Worm (Caenorhabditis elegans) whole organism, L2 larva: ENCODE data around the gene T11B7.2.

Source experiments
- C34F6.9 ChIP-seq: fragments of 150-350 bp; optimal IDR thresholded peaks from 2 replicates; lab custom pipeline; 2014; ENCODE audit warnings: missing biosample characterization, missing genetic modification characterization
- F13H6.1 ChIP-seq: sonication (generic microtip); optimal IDR thresholded peaks from 2 replicates; lab custom pipeline; 2016; ENCODE audit warnings: missing genetic modification characterization, missing compliant biosample characterization
- R02D3.7 ChIP-seq: fragments of 150-350 bp; optimal IDR thresholded peaks from 2 replicates; lab custom pipeline; 2014; ENCODE audit warnings: missing biosample characterization, missing genetic modification characterization
- Y55F3AM.14 ChIP-seq: fragments of 200-800 bp; sonication (Bioruptor generic); optimal IDR thresholded peaks from 2 replicates; lab custom pipeline; 2018; ENCODE audit warnings: mild to moderate bottlenecking, missing genetic modification characterization, missing compliant biosample characterization
- ZK546.5 ChIP-seq: sonication (generic microtip); optimal IDR thresholded peaks from 2 replicates; lab custom pipeline; 2017; ENCODE audit warnings: missing biosample characterization, missing genetic modification characterization
- alr-1 ChIP-seq: fragments of 150-350 bp; optimal IDR thresholded peaks from 2 replicates; lab custom pipeline; 2014; ENCODE audit warnings: missing biosample characterization, missing genetic modification characterization
- aly-2 ChIP-seq: fragments of 150-350 bp; optimal IDR thresholded peaks from 2 replicates; lab custom pipeline; 2014; ENCODE audit warnings: missing biosample characterization, missing genetic modification characterization
- ama-1 ChIP-seq: fragments of 150-350 bp; optimal IDR thresholded peaks from 2 replicates; lab custom pipeline; 2018; ENCODE audit warnings: inconsistent platforms
- blmp-1 ChIP-seq: sonication (generic microtip); optimal IDR thresholded peaks from 2 replicates; lab custom pipeline; 2017; ENCODE audit warnings: missing genetic modification characterization, mild to moderate bottlenecking, missing compliant biosample characterization, antibody characterized with exemption, moderate library complexity; ENCODE audit not compliant: insufficient read depth
- ceh-16 ChIP-seq: fragments of 150-350 bp; optimal IDR thresholded peaks from 2 replicates; lab custom pipeline; 2014; ENCODE audit warnings: missing biosample characterization, missing genetic modification characterization
- ceh-82 ChIP-seq: fragments of 150-350 bp; optimal IDR thresholded peaks from 2 replicates; lab custom pipeline; 2014; ENCODE audit warnings: missing biosample characterization, missing genetic modification characterization
- crh-2 ChIP-seq: sonication (generic microtip); optimal IDR thresholded peaks from 2 replicates; lab custom pipeline; 2017; ENCODE audit warnings: missing biosample characterization, missing genetic modification characterization
- dmd-4 ChIP-seq: sonication (generic microtip); optimal IDR thresholded peaks from 2 replicates; lab custom pipeline; 2017; ENCODE audit warnings: missing biosample characterization, missing genetic modification characterization
- egl-27 ChIP-seq: sonication (generic microtip); optimal IDR thresholded peaks from 3 replicates; lab custom pipeline; 2017; ENCODE audit warnings: missing biosample characterization, missing genetic modification reagents, missing genetic modification characterization
- elt-1 ChIP-seq: fragments of 150-350 bp; optimal IDR thresholded peaks from 2 replicates; lab custom pipeline; 2014; ENCODE audit warnings: missing biosample characterization, missing genetic modification characterization
- elt-3 ChIP-seq: sonication (generic microtip); optimal IDR thresholded peaks from 2 replicates; lab custom pipeline; 2017; ENCODE audit warnings: missing biosample characterization, missing genetic modification characterization
- fos-1 ChIP-seq: fragments of 150-350 bp; optimal IDR thresholded peaks from 2 replicates; lab custom pipeline; 2014; ENCODE audit warnings: missing biosample characterization, missing genetic modification characterization
- gmeb-1 ChIP-seq: fragments of 150-350 bp; optimal IDR thresholded peaks from 2 replicates; lab custom pipeline; 2014; ENCODE audit warnings: missing biosample characterization, missing genetic modification characterization
- lin-11 ChIP-seq: fragments of 150-350 bp; sonication (generic microtip); optimal IDR thresholded peaks from 2 replicates; lab custom pipeline; 2014; ENCODE audit warnings: missing biosample characterization, missing genetic modification characterization, inconsistent platforms, mixed read lengths
- lin-13 ChIP-seq: fragments of 150-350 bp; optimal IDR thresholded peaks from 2 replicates; lab custom pipeline; 2014; ENCODE audit warnings: missing biosample characterization, missing genetic modification reagents, missing genetic modification characterization
- lin-39 ChIP-seq: fragments of 150-350 bp; optimal IDR thresholded peaks from 2 replicates; lab custom pipeline; 2014; ENCODE audit warnings: missing biosample characterization, missing genetic modification reagents, missing genetic modification characterization
- lsy-2 ChIP-seq, 2 experiments: fragments of 150-350 bp in 1 of 2; sonication (generic microtip) in 1 of 2; optimal IDR thresholded peaks; 2 replicates each; lab custom pipeline; 2014 to 2017; ENCODE audit warnings: missing biosample characterization in 2 of 2, missing genetic modification characterization in 2 of 2
- mab-5 ChIP-seq: fragments of 150-350 bp; optimal IDR thresholded peaks from 2 replicates; lab custom pipeline; 2014; ENCODE audit warnings: missing biosample characterization, missing genetic modification characterization
- mbf-1 ChIP-seq: sonication (generic microtip); optimal IDR thresholded peaks from 2 replicates; lab custom pipeline; 2017; ENCODE audit warnings: missing biosample characterization, missing genetic modification characterization
- mdl-1 ChIP-seq, 2 experiments: fragments of 150-350 bp in 1 of 2; sonication (generic microtip) in 1 of 2; optimal IDR thresholded peaks; 2 replicates each; lab custom pipeline; 2017; ENCODE audit warnings: missing biosample characterization in 2 of 2, missing genetic modification characterization in 2 of 2
- nhr-10 ChIP-seq: sonication (generic microtip); optimal IDR thresholded peaks from 2 replicates; lab custom pipeline; 2017; ENCODE audit warnings: missing biosample characterization, missing genetic modification characterization
- nhr-11 ChIP-seq: fragments of 150-350 bp; optimal IDR thresholded peaks from 2 replicates; lab custom pipeline; 2014; ENCODE audit warnings: missing biosample characterization, missing genetic modification characterization
- nhr-12 ChIP-seq: fragments of 150-350 bp; optimal IDR thresholded peaks from 2 replicates; lab custom pipeline; 2014; ENCODE audit warnings: missing biosample characterization, missing genetic modification characterization
- nhr-129 ChIP-seq: fragments of 150-350 bp; optimal IDR thresholded peaks from 2 replicates; lab custom pipeline; 2014; ENCODE audit warnings: missing biosample characterization, missing genetic modification characterization
- nhr-21 ChIP-seq: fragments of 150-350 bp; optimal IDR thresholded peaks from 2 replicates; lab custom pipeline; 2014; ENCODE audit warnings: missing biosample characterization, missing genetic modification characterization
- nhr-23 ChIP-seq: fragments of 150-350 bp; optimal IDR thresholded peaks from 2 replicates; lab custom pipeline; 2014; ENCODE audit warnings: missing biosample characterization, missing genetic modification reagents, missing genetic modification characterization
- nhr-237 ChIP-seq: fragments of 150-350 bp; optimal IDR thresholded peaks from 2 replicates; lab custom pipeline; 2014; ENCODE audit warnings: missing biosample characterization, missing genetic modification characterization
- nhr-25 ChIP-seq: fragments of 150-350 bp; sonication (generic microtip); optimal IDR thresholded peaks from 3 replicates; lab custom pipeline; 2014; ENCODE audit warnings: missing biosample characterization, missing genetic modification characterization
- nhr-6 ChIP-seq: fragments of 150-350 bp; optimal IDR thresholded peaks from 2 replicates; lab custom pipeline; 2014; ENCODE audit warnings: missing biosample characterization, missing genetic modification characterization
- nhr-77 ChIP-seq: fragments of 150-350 bp; optimal IDR thresholded peaks from 2 replicates; lab custom pipeline; 2014; ENCODE audit warnings: missing biosample characterization, missing genetic modification characterization
- peb-1 ChIP-seq: fragments of 150-350 bp; optimal IDR thresholded peaks from 2 replicates; lab custom pipeline; 2014; ENCODE audit warnings: missing biosample characterization, missing genetic modification characterization
- sem-4 ChIP-seq: fragments of 150-350 bp; optimal IDR thresholded peaks from 2 replicates; lab custom pipeline; 2014; ENCODE audit warnings: missing biosample characterization, missing genetic modification reagents, missing genetic modification characterization
- skn-1 ChIP-seq: sonication (generic microtip); optimal IDR thresholded peaks from 2 replicates; lab custom pipeline; 2017; ENCODE audit warnings: missing biosample characterization, missing genetic modification characterization
- sma-3 ChIP-seq: sonication (generic microtip); optimal IDR thresholded peaks from 2 replicates; lab custom pipeline; 2016; ENCODE audit warnings: missing genetic modification reagents, missing genetic modification characterization, missing compliant biosample characterization
- sma-9 ChIP-seq, 2 experiments: fragments of 150-350 bp in 1 of 2; sonication (generic microtip) in 1 of 2; optimal IDR thresholded peaks; 2 replicates each; lab custom pipeline; 2014 to 2016; ENCODE audit warnings: missing genetic modification characterization in 2 of 2, mild to moderate bottlenecking in 1 of 2, missing biosample characterization in 1 of 2, missing compliant biosample characterization in 1 of 2, missing genetic modification reagents in 1 of 2, moderate library complexity in 1 of 2
- unc-39 ChIP-seq: fragments of 150-350 bp; optimal IDR thresholded peaks from 2 replicates; lab custom pipeline; 2014; ENCODE audit warnings: missing biosample characterization, missing genetic modification characterization
- unc-55 ChIP-seq: fragments of 150-350 bp; sonication (generic microtip); optimal IDR thresholded peaks from 3 replicates; lab custom pipeline; 2014; ENCODE audit warnings: missing biosample characterization, missing genetic modification reagents, missing genetic modification characterization
- unc-62 ChIP-seq: fragments of 150-350 bp; optimal IDR thresholded peaks from 2 replicates; lab custom pipeline; 2014; ENCODE audit warnings: missing biosample characterization, missing genetic modification reagents, missing genetic modification characterization
- ztf-1 ChIP-seq: fragments of 200-800 bp; sonication (Bioruptor generic); conservative IDR thresholded peaks from 2 replicates; pipeline ENCODE4 v1.3.6; 2022; ENCODE audit warnings: missing genetic modification characterization, missing compliant biosample characterization
- ztf-11 ChIP-seq: sonication (generic microtip); optimal IDR thresholded peaks from 2 replicates; lab custom pipeline; 2017; ENCODE audit warnings: missing biosample characterization, missing genetic modification characterization
- ztf-4 ChIP-seq: fragments of 150-350 bp; optimal IDR thresholded peaks from 2 replicates; lab custom pipeline; 2014; ENCODE audit warnings: missing biosample characterization, missing genetic modification characterization

Gene T11B7.2

ce11 chrIV:8825997-8826605 lies 18.3 kb downstream of the T11B7.2 start:
- TF ChIP-seq mab-5 (tag; lab: Kevin White, UChicago) (no peak), aly-2 (peak; percentile 3), alr-1 (tag; lab: Kevin White, UChicago) (no peak), lin-13 (GFP tag; lab: Kevin White, UChicago) (peak; percentile 58), nhr-21 (tag; lab: Kevin White, UChicago) (peak; percentile 30), sma-3 (GFP tag; lab: Kevin White, UChicago) (peak; percentile 38), nhr-25 (tag; lab: Kevin White, UChicago) (peak; percentile 38), lin-11 (tag; lab: Kevin White, UChicago) (no peak)

- TF ChIP-seq Y55F3AM.14 (GFP tag; lab: Kevin White, UChicago), result no peak
- TF ChIP-seq nhr-6 (tag; lab: Kevin White, UChicago), result no peak
- peak; percentile 56 for TF ChIP-seq egl-27
- no peak for TF ChIP-seq elt-3
- no peak for TF ChIP-seq nhr-23 (tag; lab: Kevin White, UChicago)
- TF ChIP-seq unc-39 (tag; lab: Kevin White, UChicago), result no peak
- TF ChIP-seq nhr-11 (tag; lab: Kevin White, UChicago), result no peak
- TF ChIP-seq ZK546.5 (tag; lab: Kevin White, UChicago), result no peak
- TF ChIP-seq nhr-237, result no peak
- TF ChIP-seq ama-1 (lab: Kevin White, UChicago), result no peak
- TF ChIP-seq F13H6.1 (tag; lab: Kevin White, UChicago), result no peak
- peak; percentile 13 for TF ChIP-seq crh-2 (tag; lab: Kevin White, UChicago)
- no peak for TF ChIP-seq nhr-21 (tag; lab: Kevin White, UChicago)
- no peak for TF ChIP-seq ztf-1 (GFP tag; lab: Robert Waterston, UW)
- no peak for TF ChIP-seq skn-1 (tag; lab: Kevin White, UChicago)
- no peak for TF ChIP-seq R02D3.7
- no peak for TF ChIP-seq nhr-12 (tag; lab: Kevin White, UChicago)
- peak; percentile 49 for TF ChIP-seq sma-9 (GFP tag; optimal IDR thresholded peaks at IDR 0.05; lab: Kevin White, UChicago)
- no peak for TF ChIP-seq sma-9 (tag; optimal IDR thresholded peaks at IDR 0.05; lab: Kevin White, UChicago)
- TF ChIP-seq unc-62 (GFP tag; lab: Kevin White, UChicago), result no peak
- no peak for TF ChIP-seq nhr-77
- TF ChIP-seq alr-1 (tag; lab: Kevin White, UChicago), result no peak
- no peak for TF ChIP-seq ztf-4 (tag; lab: Kevin White, UChicago)
- peak; percentile 78 for TF ChIP-seq nhr-25 (tag; lab: Kevin White, UChicago)
- peak in 1 of 2 experiments; percentile 3 for TF ChIP-seq lsy-2 (tag; optimal IDR thresholded peaks at IDR 0.05; lab: Kevin White, UChicago)
- TF ChIP-seq fos-1 (tag; lab: Kevin White, UChicago), result peak; percentile 4
- TF ChIP-seq gmeb-1 (tag; lab: Kevin White, UChicago), result peak; percentile 13
- TF ChIP-seq nhr-129, result peak; percentile 2
- TF ChIP-seq ztf-11 (tag; lab: Kevin White, UChicago), result no peak
- no peak for TF ChIP-seq nhr-10 (tag; lab: Kevin White, UChicago)
- TF ChIP-seq peb-1, result no peak
- TF ChIP-seq ceh-16 (tag; lab: Kevin White, UChicago), result peak; percentile 11
- no peak for TF ChIP-seq mdl-1 (tag; optimal IDR thresholded peaks at IDR 0.05; lab: Kevin White, UChicago)
- TF ChIP-seq blmp-1 (tag; lab: Kevin White, UChicago), result peak; percentile 11
- no peak for TF ChIP-seq dmd-4 (tag; lab: Kevin White, UChicago)
- TF ChIP-seq elt-1 (tag; lab: Kevin White, UChicago), result no peak
- no peak for TF ChIP-seq mab-5 (tag; lab: Kevin White, UChicago)
- TF ChIP-seq lin-39 (tag; lab: Kevin White, UChicago), result no peak
- TF ChIP-seq mbf-1 (tag; lab: Kevin White, UChicago), result no peak
- peak; percentile 12 for TF ChIP-seq C34F6.9
- no peak for TF ChIP-seq unc-55 (GFP tag; lab: Kevin White, UChicago)
- peak; percentile 39 for TF ChIP-seq sem-4 (tag; lab: Kevin White, UChicago)
- no peak for TF ChIP-seq ceh-82 (tag; lab: Kevin White, UChicago)
- no peak for TF ChIP-seq lin-11 (tag; lab: Kevin White, UChicago)
- TF ChIP-seq lin-13 (GFP tag; lab: Kevin White, UChicago), result no peak
- no peak for TF ChIP-seq aly-2
- TF ChIP-seq sma-3 (GFP tag; lab: Kevin White, UChicago), result peak; percentile 54
Measured at ce11 chrIV:8824145-8824833, 20.1 kb downstream of the T11B7.2 start, which contains the start of the genes col-117 and col-3. Gene col-117, minus strand, starts transcription at chrIV:8824195. Gene col-3, plus strand, starts transcription at chrIV:8824783.
